Worm (Caenorhabditis elegans) whole organism, young adult: ENCODE results near the gene vap-2.

ENCODE experiments used
- F10E7.11 ChIP-seq: sonication (generic microtip); optimal IDR thresholded peaks from 2 replicates; lab custom pipeline; 2017; ENCODE audit warnings: mild to moderate bottlenecking, missing genetic modification characterization, moderate library complexity, missing compliant biosample characterization
- F22D6.2 ChIP-seq: sonication (generic microtip); optimal IDR thresholded peaks from 2 replicates; lab custom pipeline; 2016; ENCODE audit warnings: mild to moderate bottlenecking, missing genetic modification characterization, missing compliant biosample characterization
- F33H1.4 ChIP-seq: fragments of 200-800 bp; sonication (Bioruptor generic); IDR thresholded peaks from 2 replicates; pipeline ENCODE4 v1.3.6; 2022; ENCODE audit warnings: missing genetic modification reagents, missing genetic modification characterization, missing compliant biosample characterization
- F37B4.10 ChIP-seq: fragments of 200-800 bp; sonication (Bioruptor generic); IDR thresholded peaks from 2 replicates; pipeline ENCODE4 v1.3.6; 2022; ENCODE audit warnings: missing genetic modification characterization, missing compliant biosample characterization
- F39B2.1 ChIP-seq: fragments of 200-800 bp; sonication (Bioruptor generic); IDR thresholded peaks from 2 replicates; pipeline ENCODE4 v1.3.6; 2022; ENCODE audit warnings: missing genetic modification reagents, missing genetic modification characterization, missing compliant biosample characterization
- K11D2.4 ChIP-seq: fragments of 200-800 bp; sonication (Bioruptor generic); IDR thresholded peaks from 2 replicates; pipeline ENCODE4 v1.3.6; 2022; ENCODE audit warnings: missing genetic modification reagents, missing genetic modification characterization, missing compliant biosample characterization
- T07F8.4 ChIP-seq: sonication (generic microtip); optimal IDR thresholded peaks from 2 replicates; lab custom pipeline; 2016; ENCODE audit warnings: mild to moderate bottlenecking, missing genetic modification characterization, moderate library complexity, missing compliant biosample characterization
- Y53G8AR.9 ChIP-seq: fragments of 200-800 bp; sonication (Bioruptor generic); conservative IDR thresholded peaks from 2 replicates; pipeline ENCODE4 v1.3.6; 2022; ENCODE audit warnings: missing genetic modification reagents, missing genetic modification characterization, missing compliant biosample characterization
- Y56A3A.18 ChIP-seq: fragments of 200-800 bp; sonication (Bioruptor generic); IDR thresholded peaks from 2 replicates; pipeline ENCODE4 v1.3.6; 2022; ENCODE audit warnings: missing genetic modification reagents, missing genetic modification characterization, missing compliant biosample characterization
- Y79H2A.3 ChIP-seq: fragments of 200-800 bp; sonication (Bioruptor generic); conservative IDR thresholded peaks from 2 replicates; pipeline ENCODE4 v1.3.6; 2022; ENCODE audit warnings: missing genetic modification reagents, missing genetic modification characterization, missing compliant biosample characterization
- ZK185.1 ChIP-seq: sonication (generic microtip); optimal IDR thresholded peaks from 2 replicates; lab custom pipeline; 2016; ENCODE audit warnings: mild to moderate bottlenecking, missing genetic modification characterization, missing compliant biosample characterization; ENCODE audit not compliant: poor library complexity, severe bottlenecking
- ama-1 ChIP-seq, 3 experiments: fragments of 150-350 bp in 1 of 3; sonication (generic microtip) in 2 of 3; optimal IDR thresholded peaks; 2 replicates each; lab custom pipeline; 2014 to 2018; ENCODE audit warnings: missing biosample characterization in 2 of 3, missing genetic modification characterization in 2 of 3, missing genetic modification reagents in 2 of 3
- atf-7 ChIP-seq: sonication (generic microtip); optimal IDR thresholded peaks from 2 replicates; lab custom pipeline; 2017; ENCODE audit warnings: mild to moderate bottlenecking, missing genetic modification characterization, missing compliant biosample characterization
- ceh-27 ChIP-seq: fragments of 200-800 bp; sonication (Bioruptor generic); optimal IDR thresholded peaks from 2 replicates; lab custom pipeline; 2018; ENCODE audit warnings: mild to moderate bottlenecking, missing genetic modification characterization, moderate library complexity, missing compliant biosample characterization
- ceh-79 ChIP-seq: sonication (generic microtip); optimal IDR thresholded peaks from 2 replicates; lab custom pipeline; 2017; ENCODE audit warnings: mild to moderate bottlenecking, missing genetic modification characterization, missing compliant biosample characterization
- dox-1 ChIP-seq: fragments of 200-800 bp; sonication (Bioruptor generic); IDR thresholded peaks from 2 replicates; pipeline ENCODE4 v1.3.6; 2022; ENCODE audit warnings: missing genetic modification reagents, missing genetic modification characterization, missing compliant biosample characterization
- egl-18 ChIP-seq: fragments of 200-800 bp; sonication (Bioruptor generic); IDR thresholded peaks from 2 replicates; pipeline ENCODE4 v1.3.6; 2022; ENCODE audit warnings: missing genetic modification reagents, missing genetic modification characterization, missing compliant biosample characterization
- ekl-4 ChIP-seq: fragments of 200-800 bp; sonication (Bioruptor generic); IDR thresholded peaks from 2 replicates; pipeline ENCODE4 v1.3.6; 2022; ENCODE audit warnings: missing genetic modification reagents, missing genetic modification characterization, missing compliant biosample characterization
- gei-17 ChIP-seq: fragments of 200-800 bp; sonication (Bioruptor generic); optimal IDR thresholded peaks from 2 replicates; lab custom pipeline; 2018; ENCODE audit warnings: mild to moderate bottlenecking, missing genetic modification characterization, missing compliant biosample characterization
- him-1 ChIP-seq: sonication (generic microtip); optimal IDR thresholded peaks from 2 replicates; lab custom pipeline; 2016; ENCODE audit warnings: missing genotype, missing genetic modification reagents, missing genetic modification characterization, missing compliant biosample characterization
- hlh-26 ChIP-seq: fragments of 200-800 bp; sonication (Bioruptor generic); conservative IDR thresholded peaks from 2 replicates; pipeline ENCODE4 v1.3.6; 2022; ENCODE audit warnings: missing genetic modification reagents, missing genetic modification characterization, missing compliant biosample characterization
- lsl-1 ChIP-seq: fragments of 200-800 bp; sonication (Bioruptor generic); optimal IDR thresholded peaks from 2 replicates; lab custom pipeline; 2018; ENCODE audit warnings: mild to moderate bottlenecking, missing genetic modification characterization, moderate library complexity, missing compliant biosample characterization
- madf-6 ChIP-seq: fragments of 200-800 bp; sonication (Bioruptor generic); IDR thresholded peaks from 2 replicates; pipeline ENCODE4 v1.3.6; 2022; ENCODE audit warnings: missing genetic modification reagents, missing genetic modification characterization, missing compliant biosample characterization
- madf-8 ChIP-seq: fragments of 200-800 bp; sonication (Bioruptor generic); conservative IDR thresholded peaks from 2 replicates; pipeline ENCODE4 v1.3.6; 2022; ENCODE audit warnings: missing genetic modification reagents, missing genetic modification characterization, missing compliant biosample characterization
- mes-4 ChIP-seq: sonication (generic microtip); optimal IDR thresholded peaks from 2 replicates; lab custom pipeline; 2016; ENCODE audit warnings: missing genotype, missing genetic modification characterization, missing compliant biosample characterization
- nfya-1 ChIP-seq: sonication (generic microtip); optimal IDR thresholded peaks from 2 replicates; lab custom pipeline; 2017; ENCODE audit warnings: antibody characterized with exemption, missing compliant biosample characterization, missing genetic modification characterization, borderline replicate concordance; ENCODE audit not compliant: insufficient read depth
- nhr-80 ChIP-seq: sonication (generic microtip); optimal IDR thresholded peaks from 2 replicates; lab custom pipeline; 2016; ENCODE audit warnings: missing genetic modification characterization, missing compliant biosample characterization
- sea-2 ChIP-seq: fragments of 200-800 bp; sonication (Bioruptor generic); IDR thresholded peaks from 2 replicates; pipeline ENCODE4 v1.3.6; 2022; ENCODE audit warnings: missing genetic modification characterization, missing compliant biosample characterization
- snpc-1.1 ChIP-seq: sonication (generic microtip); optimal IDR thresholded peaks from 2 replicates; lab custom pipeline; 2017; ENCODE audit warnings: missing genetic modification characterization, mild to moderate bottlenecking, missing compliant biosample characterization, antibody characterized with exemption, moderate library complexity, missing genotype, missing genetic modification reagents; ENCODE audit not compliant: insufficient read depth
- snpc-1.3 ChIP-seq: sonication (generic microtip); optimal IDR thresholded peaks from 2 replicates; lab custom pipeline; 2017; ENCODE audit warnings: missing genetic modification characterization, mild to moderate bottlenecking, missing compliant biosample characterization, antibody characterized with exemption, moderate library complexity, missing genotype, missing genetic modification reagents; ENCODE audit not compliant: insufficient read depth
- snpc-4 ChIP-seq, 5 experiments: fragments of 150-350 bp in 1 of 5; sonication (generic microtip) in 4 of 5; optimal IDR thresholded peaks; 2 replicates each; lab custom pipeline; 2014 to 2018; ENCODE audit warnings: missing genetic modification characterization in 5 of 5, missing biosample characterization in 3 of 5, antibody characterized with exemption in 2 of 5, mild to moderate bottlenecking in 2 of 5, missing compliant biosample characterization in 2 of 5, missing genotype in 2 of 5, moderate library complexity in 2 of 5, missing genetic modification reagents in 1 of 5
- somi-1 ChIP-seq: fragments of 200-800 bp; sonication (Bioruptor generic); optimal IDR thresholded peaks from 2 replicates; lab custom pipeline; 2018; ENCODE audit warnings: mild to moderate bottlenecking, missing genetic modification characterization, missing compliant biosample characterization
- xnd-1 ChIP-seq: sonication (generic microtip); optimal IDR thresholded peaks from 2 replicates; lab custom pipeline; 2016; ENCODE audit warnings: missing genotype, missing genetic modification reagents, missing genetic modification characterization, missing compliant biosample characterization
- ztf-18 ChIP-seq: sonication (generic microtip); optimal IDR thresholded peaks from 2 replicates; lab custom pipeline; 2016; ENCODE audit warnings: missing genotype, mild to moderate bottlenecking, missing genetic modification characterization, missing compliant biosample characterization
- ztf-22 ChIP-seq: fragments of 200-800 bp; sonication (Bioruptor generic); optimal IDR thresholded peaks from 2 replicates; lab custom pipeline; 2018; ENCODE audit warnings: mild to moderate bottlenecking, missing genetic modification characterization, moderate library complexity, missing compliant biosample characterization
- ztf-26 ChIP-seq: sonication (generic microtip); optimal IDR thresholded peaks from 2 replicates; lab custom pipeline; 2017; ENCODE audit warnings: missing genetic modification characterization, missing compliant biosample characterization
- ztf-3 ChIP-seq: fragments of 200-800 bp; sonication (Bioruptor generic); optimal IDR thresholded peaks from 2 replicates; lab custom pipeline; 2018; ENCODE audit warnings: mild to moderate bottlenecking, missing genetic modification characterization, missing compliant biosample characterization

vap-2 gene

DNA sequence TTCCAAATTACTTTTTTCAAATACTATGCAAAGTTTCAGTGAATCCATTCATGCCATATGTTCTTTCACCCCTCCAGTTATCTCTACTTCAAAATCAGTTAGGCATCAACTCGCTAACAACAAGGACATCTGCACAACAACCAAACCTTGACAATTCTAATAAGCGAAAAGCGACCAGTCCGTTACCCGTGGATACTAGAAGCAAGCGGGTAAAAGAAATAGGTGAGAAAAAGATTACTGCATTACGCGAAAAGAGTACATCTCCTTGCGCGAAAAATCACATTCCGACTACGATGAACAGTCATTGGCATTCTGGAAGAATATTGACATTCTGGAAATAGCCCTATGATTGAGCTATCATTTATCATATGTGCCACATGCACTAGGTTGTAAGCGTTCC, 36.1 kb downstream of the vap-2 start:
- no peak for TF ChIP-seq F33H1.4 (GFP tag; lab: Robert Waterston, UW)
- peak; percentile 6 for TF ChIP-seq nhr-80 (tag; lab: Kevin White, UChicago)
- TF ChIP-seq hlh-26 (GFP tag; lab: Robert Waterston, UW): no peak
- no peak for TF ChIP-seq ama-1 (optimal IDR thresholded peaks at IDR 0.05; lab: Kevin White, UChicago)
- TF ChIP-seq ama-1 (GFP tag; optimal IDR thresholded peaks at IDR 0.05; lab: Kevin White, UChicago): no peak
- TF ChIP-seq ztf-26 (tag; lab: Kevin White, UChicago): peak; percentile 23
- no peak for TF ChIP-seq F39B2.1 (GFP tag; lab: Robert Waterston, UW)
- TF ChIP-seq xnd-1 (tag; lab: Kevin White, UChicago): no peak
- 0 out of 2 replicates have a peak, but pooled peaks have one; percentile 37 for TF ChIP-seq K11D2.4
- no peak for TF ChIP-seq madf-8 (GFP tag; lab: Robert Waterston, UW)
- TF ChIP-seq snpc-1.1: no peak
- TF ChIP-seq ztf-3 (GFP tag; lab: Kevin White, UChicago): no peak
- peak; percentile 89 for TF ChIP-seq gei-17 (GFP tag; lab: Kevin White, UChicago)
- peak; percentile 36 for TF ChIP-seq ZK185.1 (tag; lab: Kevin White, UChicago)

DNA sequence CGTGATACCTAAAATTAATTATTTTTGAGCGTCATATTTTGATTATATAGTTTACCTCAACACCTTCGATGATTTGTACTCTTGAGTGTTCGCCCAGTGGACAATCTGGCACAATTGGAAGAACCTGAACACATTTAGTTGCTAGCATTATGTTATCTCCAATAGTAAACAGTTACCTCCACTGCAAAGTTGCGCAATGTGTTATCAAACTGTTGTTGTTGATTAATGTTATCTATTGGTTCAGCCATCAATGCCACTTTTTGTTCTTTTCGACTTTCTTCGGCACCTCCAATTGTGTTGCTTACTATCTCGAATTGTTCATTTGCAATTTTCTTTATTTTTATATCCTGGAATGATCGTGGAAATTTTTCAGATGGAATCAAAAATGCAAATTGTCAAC, 37.8 kb downstream of the vap-2 start:
- no peak for TF ChIP-seq F10E7.11 (tag; lab: Kevin White, UChicago)
- no peak for TF ChIP-seq sea-2 (GFP tag; lab: Robert Waterston, UW)
- TF ChIP-seq madf-6 (GFP tag; lab: Robert Waterston, UW): no peak
- TF ChIP-seq atf-7 (tag; lab: Kevin White, UChicago): no peak
- TF ChIP-seq him-1 (tag; lab: Kevin White, UChicago): no peak
- no peak for TF ChIP-seq Y53G8AR.9 (GFP tag; lab: Robert Waterston, UW)
- no peak for TF ChIP-seq ceh-27 (GFP tag; lab: Kevin White, UChicago)
- no peak for TF ChIP-seq dox-1 (GFP tag; lab: Robert Waterston, UW)
- no peak for TF ChIP-seq nfya-1 (tag; lab: Kevin White, UChicago)
- no peak for TF ChIP-seq F37B4.10 (GFP tag; lab: Robert Waterston, UW)
- TF ChIP-seq ekl-4: no peak
- TF ChIP-seq, all 124 proteins: peak for 0

DNA sequence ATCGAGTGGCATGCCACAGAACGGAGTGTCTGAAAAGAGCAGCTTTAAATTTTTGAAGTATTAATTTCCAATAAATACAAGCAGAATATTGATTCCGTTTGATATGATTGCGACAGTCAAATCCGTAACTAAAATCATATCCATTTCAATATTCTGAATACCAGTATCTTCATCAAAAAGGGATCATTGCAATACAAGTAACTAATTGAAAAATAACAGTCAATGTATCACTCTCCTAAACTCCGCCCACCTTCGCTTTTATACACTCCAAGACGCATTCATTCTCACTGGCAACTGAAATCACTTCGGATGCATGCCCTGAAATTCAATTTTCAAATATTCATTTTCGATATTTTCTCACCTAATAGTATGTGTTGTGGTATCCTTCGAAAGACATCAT, 38.9 kb downstream of the vap-2 start, which contains the start of gene R07A4.3:
Gene R07A4.3 (plus strand): TSS at position 301 of the 400 bp plus-strand sequence.
- TF ChIP-seq F22D6.2 (tag; lab: Kevin White, UChicago): no peak

DNA sequence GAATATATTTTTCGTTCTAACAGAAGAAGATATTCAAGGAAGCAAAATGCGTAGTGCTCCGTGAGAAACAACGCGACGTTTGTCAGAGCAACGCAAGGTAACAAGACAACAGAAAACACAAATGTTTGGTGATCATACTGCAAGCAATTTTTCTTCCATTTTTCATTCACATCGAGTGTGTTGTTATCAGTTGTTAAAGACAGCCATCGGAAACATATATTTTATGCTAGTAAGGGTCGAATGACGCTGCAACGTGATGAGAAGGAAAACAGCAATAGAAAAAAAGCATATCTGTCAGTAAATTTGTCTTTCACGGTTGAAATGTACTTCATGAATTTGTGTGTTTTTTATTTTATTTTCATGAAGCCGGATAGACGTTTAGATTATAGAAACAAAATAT, 44.2 kb downstream of the vap-2 start:
- TF ChIP-seq ztf-26 (tag; lab: Kevin White, UChicago) (no peak), ztf-18 (no peak), nhr-80 (tag; lab: Kevin White, UChicago) (peak; percentile 80), lsl-1 (GFP tag; lab: Kevin White, UChicago) (no peak), T07F8.4 (no peak)

DNA sequence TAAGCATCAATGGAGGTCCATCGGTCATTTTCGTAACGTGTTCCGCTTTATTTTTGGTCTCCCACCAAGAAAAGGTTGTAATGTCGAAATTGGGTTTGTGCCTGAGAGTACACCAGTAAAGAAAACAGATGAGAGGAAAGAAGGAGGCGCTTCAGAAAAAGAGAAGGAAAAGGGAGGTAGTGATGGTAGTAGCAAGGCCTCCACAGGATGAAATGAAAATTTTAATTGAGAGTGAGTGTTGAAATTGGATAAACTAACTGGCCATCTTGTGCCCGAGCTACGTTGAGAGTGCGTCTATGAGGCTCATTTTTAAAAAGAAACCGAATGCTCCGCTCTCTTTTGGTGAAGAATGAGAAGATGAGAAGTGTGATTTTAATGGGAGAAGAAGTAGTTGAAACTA, 45.9 kb downstream of the vap-2 start, which contains the start of gene R07A4.2:
Gene R07A4.2 (minus strand): TSS at position 101 of the 400 bp plus-strand sequence.
- TF ChIP-seq snpc-4 (GFP tag; optimal IDR thresholded peaks at IDR 0.05; lab: Kevin White, UChicago) (no peak), snpc-4 (tag; optimal IDR thresholded peaks at IDR 0.05; lab: Kevin White, UChicago) (no peak), dox-1 (GFP tag; lab: Robert Waterston, UW) (no peak), ceh-79 (tag; lab: Kevin White, UChicago) (no peak), ztf-22 (GFP tag; lab: Kevin White, UChicago) (no peak), mes-4 (tag; lab: Kevin White, UChicago) (no peak), somi-1 (GFP tag; lab: Kevin White, UChicago) (no peak), Y79H2A.3 (no peak), F33H1.4 (GFP tag; lab: Robert Waterston, UW) (no peak), egl-18 (GFP tag; lab: Robert Waterston, UW) (no peak), Y56A3A.18 (no peak), snpc-1.3 (tag; lab: Kevin White, UChicago) (no peak)
